Fruit fly (Drosophila melanogaster) whole organism, embryonic: ENCODE measurements around the gene CG13084.

Source experiments
- Ada2b ChIP-seq: fragments of 200-800 bp; sonication (Bioruptor generic); IDR thresholded peaks from 2 replicates; pipeline ENCODE4 v1.3.6; 2022; ENCODE audit warnings: missing biosample characterization, missing genetic modification characterization
- Bgb ChIP-seq: fragments of 200-800 bp; sonication (Bioruptor generic); IDR thresholded peaks from 2 replicates; pipeline ENCODE4 v1.3.6; 2022; ENCODE audit warnings: missing biosample characterization, missing genetic modification characterization; ENCODE audit not compliant: partially characterized antibody
- C15 ChIP-seq: fragments of 200-800 bp; sonication (Bioruptor generic); IDR thresholded peaks from 3 replicates; pipeline ENCODE4 v1.3.6; 2022; ENCODE audit warnings: missing biosample characterization, missing genetic modification characterization
- CG10147 ChIP-seq: fragments of 200-800 bp; sonication (Bioruptor generic); optimal IDR thresholded peaks from 2 replicates; lab custom pipeline; 2019; ENCODE audit warnings: missing biosample characterization, mild to moderate bottlenecking, missing genetic modification characterization, moderate library complexity
- CG10274 ChIP-seq: fragments of 200-800 bp; sonication (Bioruptor generic); optimal IDR thresholded peaks from 3 replicates; lab custom pipeline; 2017; ENCODE audit warnings: missing biosample characterization, mild to moderate bottlenecking, missing genetic modification characterization
- CG10321 ChIP-seq: fragments of 200-800 bp; sonication (Bioruptor generic); IDR thresholded peaks from 2 replicates; pipeline ENCODE4 v1.3.6; 2022; ENCODE audit warnings: missing biosample characterization, missing genetic modification characterization
- CG12659 ChIP-seq: fragments of 200-800 bp; sonication (Bioruptor generic); optimal IDR thresholded peaks from 3 replicates; lab custom pipeline; 2017; ENCODE audit warnings: mild to moderate bottlenecking, missing biosample characterization, missing genetic modification reagents, missing genetic modification characterization
- CG12744 ChIP-seq: fragments of 200-800 bp; sonication (Bioruptor generic); optimal IDR thresholded peaks from 2 replicates; lab custom pipeline; 2016; ENCODE audit warnings: missing biosample characterization, missing genetic modification characterization
- CG15601 ChIP-seq: fragments of 200-800 bp; sonication (Bioruptor generic); optimal IDR thresholded peaks from 3 replicates; lab custom pipeline; 2019; ENCODE audit warnings: missing biosample characterization, mild to moderate bottlenecking, missing genetic modification characterization, moderate library complexity
- CG17361 ChIP-seq: fragments of 200-800 bp; sonication (Bioruptor generic); IDR thresholded peaks from 3 replicates; pipeline ENCODE4 v1.3.6; 2022; ENCODE audit warnings: missing biosample characterization, missing genetic modification characterization
- CG2129 ChIP-seq: fragments of 200-800 bp; sonication (Bioruptor generic); IDR thresholded peaks from 2 replicates; pipeline ENCODE4 v1.3.6; 2022; ENCODE audit warnings: missing biosample characterization, missing genetic modification characterization; ENCODE audit not compliant: partially characterized antibody
- CG2199 ChIP-seq: fragments of 200-800 bp; sonication (Bioruptor generic); IDR thresholded peaks from 3 replicates; pipeline ENCODE4 v1.3.6; 2022; ENCODE audit warnings: missing biosample characterization, missing genetic modification characterization
- CG32532 ChIP-seq: fragments of 200-800 bp; sonication (Bioruptor generic); IDR thresholded peaks from 2 replicates; pipeline ENCODE4 v1.3.6; 2022; ENCODE audit warnings: missing biosample characterization, missing genetic modification characterization
- CG32767 ChIP-seq: fragments of 200-800 bp; sonication (Bioruptor generic); IDR thresholded peaks from 2 replicates; pipeline ENCODE4 v1.3.6; 2022; ENCODE audit warnings: missing biosample characterization, missing genetic modification characterization
- CG33213 ChIP-seq: fragments of 200-800 bp; sonication (Bioruptor generic); optimal IDR thresholded peaks from 3 replicates; lab custom pipeline; 2016; ENCODE audit warnings: missing biosample characterization, missing genetic modification characterization
- CG4730 ChIP-seq: fragments of 200-800 bp; sonication (Bioruptor generic); IDR thresholded peaks from 2 replicates; pipeline ENCODE4 v1.3.6; 2022; ENCODE audit warnings: missing biosample characterization, missing genetic modification characterization
- CG6765 ChIP-seq: fragments of 200-800 bp; sonication (Bioruptor generic); optimal IDR thresholded peaks from 3 replicates; lab custom pipeline; 2017; ENCODE audit warnings: missing biosample characterization, mild to moderate bottlenecking, missing genetic modification characterization
- CG8765 ChIP-seq: fragments of 200-800 bp; sonication (Bioruptor generic); IDR thresholded peaks from 2 replicates; pipeline ENCODE4 v1.3.6; 2022; ENCODE audit warnings: missing biosample characterization, missing genetic modification characterization
- D ChIP-seq, 2 experiments: fragments of 200-800 bp in 1 of 2; fragments of >200 bp in 1 of 2; sonication (Bioruptor generic) in 1 of 2; optimal IDR thresholded peaks; 2 replicates in 1 of 2; 3 replicates in 1 of 2; lab custom pipeline; 2017; ENCODE audit warnings: mild to moderate bottlenecking in 1 of 2, missing biosample characterization in 1 of 2, missing genetic modification characterization in 1 of 2, missing genetic modification reagents in 1 of 2
- Dbx ChIP-seq: fragments of 200-800 bp; sonication (Bioruptor generic); IDR thresholded peaks from 3 replicates; pipeline ENCODE4 v1.3.6; 2022; ENCODE audit warnings: missing biosample characterization, missing genetic modification characterization
- E2f2 ChIP-seq: fragments of 200-800 bp; sonication (Bioruptor generic); IDR thresholded peaks from 2 replicates; pipeline ENCODE4 v1.3.6; 2022; ENCODE audit warnings: missing biosample characterization, missing genetic modification characterization
- Fer2 ChIP-seq: fragments of 200-800 bp; sonication (Bioruptor generic); optimal IDR thresholded peaks from 2 replicates; lab custom pipeline; 2018; ENCODE audit warnings: missing biosample characterization, mild to moderate bottlenecking, missing genetic modification characterization, moderate library complexity
- Fer3 ChIP-seq: fragments of 200-800 bp; sonication (Bioruptor generic); optimal IDR thresholded peaks from 2 replicates; lab custom pipeline; 2018; ENCODE audit warnings: missing biosample characterization, mild to moderate bottlenecking, missing genetic modification characterization, moderate library complexity
- Hr3 ChIP-seq: fragments of 200-800 bp; sonication (Bioruptor generic); optimal IDR thresholded peaks from 3 replicates; lab custom pipeline; 2016; ENCODE audit warnings: missing biosample characterization, missing genetic modification characterization
- Lhr ChIP-seq: fragments of 200-800 bp; sonication (Bioruptor generic); optimal IDR thresholded peaks from 3 replicates; lab custom pipeline; 2017; ENCODE audit warnings: mild to moderate bottlenecking, missing biosample characterization, missing genetic modification reagents, missing genetic modification characterization
- Sin3A ChIP-seq: fragments of >200 bp; optimal IDR thresholded peaks from 2 replicates; lab custom pipeline; 2018
- Tbp ChIP-seq: fragments of >200 bp; optimal IDR thresholded peaks from 2 replicates; lab custom pipeline; 2018; ENCODE audit warnings: missing biosample characterization, missing genetic modification characterization
- Usf ChIP-seq: fragments of 200-800 bp; sonication (Bioruptor generic); optimal IDR thresholded peaks from 2 replicates; lab custom pipeline; 2017; ENCODE audit warnings: missing genotype, missing biosample characterization, missing genetic modification characterization
- Xbp1 ChIP-seq: fragments of 200-800 bp; sonication (Bioruptor generic); optimal IDR thresholded peaks from 3 replicates; lab custom pipeline; 2016; ENCODE audit warnings: missing biosample characterization, mild to moderate bottlenecking, missing genetic modification characterization
- az2 ChIP-seq: fragments of 200-800 bp; sonication (Bioruptor generic); optimal IDR thresholded peaks from 3 replicates; lab custom pipeline; 2016; ENCODE audit warnings: missing biosample characterization, missing genetic modification characterization
- chn ChIP-seq: fragments of 200-800 bp; sonication (Bioruptor generic); optimal IDR thresholded peaks from 2 replicates; lab custom pipeline; 2016; ENCODE audit warnings: missing biosample characterization, missing genetic modification characterization
- ewg ChIP-seq: fragments of 200-800 bp; sonication (Bioruptor generic); optimal IDR thresholded peaks from 3 replicates; lab custom pipeline; 2017; ENCODE audit warnings: mild to moderate bottlenecking, missing biosample characterization, missing genetic modification reagents, missing genetic modification characterization
- fd102C ChIP-seq: fragments of 200-800 bp; sonication (Bioruptor generic); optimal IDR thresholded peaks from 2 replicates; lab custom pipeline; 2018; ENCODE audit warnings: missing biosample characterization, mild to moderate bottlenecking, missing genetic modification characterization, moderate library complexity
- fd64A ChIP-seq: fragments of 200-800 bp; sonication (Bioruptor generic); optimal IDR thresholded peaks from 3 replicates; lab custom pipeline; 2018; ENCODE audit warnings: missing biosample characterization, mild to moderate bottlenecking, missing genetic modification characterization
- gce ChIP-seq: fragments of 200-800 bp; sonication (Bioruptor generic); IDR thresholded peaks from 3 replicates; pipeline ENCODE4 v1.3.6; 2022; ENCODE audit warnings: missing biosample characterization, missing genetic modification characterization
- gem ChIP-seq: fragments of 200-800 bp; sonication (Bioruptor generic); optimal IDR thresholded peaks from 2 replicates; lab custom pipeline; 2019; ENCODE audit warnings: missing biosample characterization, mild to moderate bottlenecking, missing genetic modification characterization, moderate library complexity
- gro ChIP-seq: fragments of 200-800 bp; sonication (Bioruptor generic); optimal IDR thresholded peaks from 2 replicates; lab custom pipeline; 2016; ENCODE audit warnings: missing biosample characterization, missing genetic modification characterization
- her ChIP-seq: fragments of 200-800 bp; sonication (Bioruptor generic); optimal IDR thresholded peaks from 2 replicates; lab custom pipeline; 2016; ENCODE audit warnings: missing biosample characterization, missing genetic modification characterization
- hkb ChIP-seq, 2 experiments: fragments of 200-800 bp in 1 of 2; fragments of >200 bp in 1 of 2; sonication (Bioruptor generic) in 1 of 2; IDR thresholded peaks in 1 of 2; optimal IDR thresholded peaks in 1 of 2; 2 replicates each; pipeline versions ENCODE4 v1.3.6 to Lab custom; 2017 to 2022; ENCODE audit warnings: missing biosample characterization in 1 of 2, missing genetic modification characterization in 1 of 2
- insv ChIP-seq, 2 experiments: fragments of 200-800 bp; sonication (Bioruptor generic); optimal IDR thresholded peaks; 3 replicates each; lab custom pipeline; 2016 to 2018; ENCODE audit warnings: missing biosample characterization in 2 of 2, missing genetic modification characterization in 2 of 2
- org-1 ChIP-seq: fragments of 200-800 bp; sonication (Bioruptor generic); optimal IDR thresholded peaks from 2 replicates; lab custom pipeline; 2017; ENCODE audit warnings: missing biosample characterization, missing genetic modification characterization
- otp ChIP-seq: fragments of 200-800 bp; sonication (Bioruptor generic); IDR thresholded peaks from 3 replicates; pipeline ENCODE4, ENCODE4 v1.3.6; 2022; ENCODE audit warnings: missing biosample characterization, missing genetic modification characterization
- peb ChIP-seq: fragments of 200-800 bp; sonication (Bioruptor generic); IDR thresholded peaks from 2 replicates; pipeline ENCODE4 v1.3.6; 2022; ENCODE audit warnings: missing biosample characterization, missing genetic modification characterization
- repo ChIP-seq: fragments of 200-800 bp; sonication (Bioruptor generic); optimal IDR thresholded peaks from 2 replicates; lab custom pipeline; 2016; ENCODE audit warnings: missing biosample characterization, missing genetic modification characterization
- schlank ChIP-seq: fragments of 200-800 bp; sonication (Bioruptor generic); optimal IDR thresholded peaks from 2 replicates; lab custom pipeline; 2018; ENCODE audit warnings: missing biosample characterization, mild to moderate bottlenecking, missing genetic modification characterization
- sens-2 ChIP-seq: fragments of 200-800 bp; sonication (Bioruptor generic); IDR thresholded peaks from 2 replicates; pipeline ENCODE4 v1.3.6; 2022; ENCODE audit warnings: missing biosample characterization, missing genetic modification characterization
- slbo ChIP-seq: fragments of 200-800 bp; sonication (Bioruptor generic); IDR thresholded peaks from 2 replicates; pipeline ENCODE4 v1.3.6; 2022; ENCODE audit warnings: missing biosample characterization, missing genetic modification characterization
- tx ChIP-seq: fragments of 200-800 bp; sonication (Bioruptor generic); optimal IDR thresholded peaks from 2 replicates; lab custom pipeline; 2016; ENCODE audit warnings: missing biosample characterization, missing genetic modification characterization
- wek ChIP-seq: fragments of 200-800 bp; sonication (Bioruptor generic); optimal IDR thresholded peaks from 3 replicates; lab custom pipeline; 2018; ENCODE audit warnings: missing biosample characterization, mild to moderate bottlenecking, missing genetic modification characterization, moderate library complexity
- wor ChIP-seq: fragments of 200-800 bp; sonication (Bioruptor generic); IDR thresholded peaks from 2 replicates; pipeline ENCODE4 v1.3.6; 2022; ENCODE audit warnings: missing biosample characterization, missing genetic modification characterization

CG13084 gene

DNA sequence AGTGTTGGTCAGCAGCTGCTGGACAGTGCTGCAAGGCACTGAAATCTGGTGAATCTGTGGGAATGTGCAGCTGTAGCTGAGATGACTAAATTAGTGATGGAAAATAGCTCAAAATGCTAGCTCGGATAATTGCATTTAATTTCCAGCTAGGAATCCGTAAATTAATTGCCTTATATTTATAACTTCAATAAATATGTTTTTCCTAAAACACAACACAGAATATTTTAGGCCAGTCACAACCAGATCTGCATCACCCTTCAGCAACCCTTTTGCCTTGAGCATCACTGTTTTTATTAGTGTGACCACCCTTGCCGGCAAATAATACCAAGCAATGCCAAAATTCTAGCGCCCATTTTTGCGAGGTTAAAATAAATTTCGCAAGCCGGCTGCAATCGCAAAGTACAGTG is 40.0 kb upstream of the CG13084 start, which contains the start of gene Hs2st (continued):
- peak; percentile 92 for TF ChIP-seq CG12744 (GFP tag; lab: Kevin White, UChicago)
- TF ChIP-seq gem (tag; lab: Kevin White, UChicago): peak; percentile 94
- TF ChIP-seq fd64A: peak; percentile 3
- TF ChIP-seq CG10321 (GFP tag; lab: Robert Waterston, UW): peak; percentile 57; the same call in 1 of the 2 replicates
- TF ChIP-seq chn (GFP tag; lab: Kevin White, UChicago): peak; percentile 95
- peak; percentile 96 for TF ChIP-seq tx (GFP tag; lab: Kevin White, UChicago)
- peak; percentile 98 for TF ChIP-seq slbo (GFP tag; lab: Robert Waterston, UW)
- peak; percentile 85 for TF ChIP-seq Fer2 (tag; lab: Kevin White, UChicago)
- peak; percentile 89 for TF ChIP-seq repo (GFP tag; lab: Kevin White, UChicago)
- peak; percentile 96 for TF ChIP-seq Xbp1
- peak; percentile 90 for TF ChIP-seq CG4730
- peak; percentile 83; the same call in 2 of the 3 replicates for TF ChIP-seq C15 (GFP tag; lab: Robert Waterston, UW)
- TF ChIP-seq az2 (GFP tag; lab: Kevin White, UChicago): peak; percentile 94
- TF ChIP-seq CG10274: peak; percentile 66
- TF ChIP-seq CG10147 (GFP tag; lab: Kevin White, UChicago): peak; percentile 91
- peak; percentile 95 for TF ChIP-seq CG17361
- peak; percentile 90 for TF ChIP-seq Ada2b
- TF ChIP-seq insv (GFP tag; optimal IDR thresholded peaks at IDR 0.05; lab: Kevin White, UChicago): peak in 1 of 2 experiments; percentile 75
- TF ChIP-seq Sin3A (lab: Kevin White, UChicago): peak; percentile 98
- peak; percentile 89 for TF ChIP-seq wor (GFP tag; lab: Robert Waterston, UW)
- peak; percentile 95 for TF ChIP-seq CG12659 (GFP tag; lab: Kevin White, UChicago)
- TF ChIP-seq Hr3: peak; percentile 97
- peak; percentile 79; the same call in 2 of the 3 replicates for TF ChIP-seq otp (GFP tag; lab: Robert Waterston, UW)
- peak; percentile 78 for TF ChIP-seq schlank
- TF ChIP-seq gce (GFP tag; lab: Robert Waterston, UW): peak; percentile 57; the same call in 1 of the 3 replicates
- TF ChIP-seq Usf: peak; percentile 90
- peak; percentile 86 for TF ChIP-seq her (GFP tag; lab: Kevin White, UChicago)
- peak; percentile 88 for TF ChIP-seq CG15601 (tag; lab: Kevin White, UChicago)
- TF ChIP-seq sens-2 (GFP tag; lab: Robert Waterston, UW): peak; percentile 76
- peak; percentile 96 for TF ChIP-seq Dbx (GFP tag; lab: Robert Waterston, UW)
- 0 out of 2 replicates have a peak, but pooled peaks have one; percentile 17 for TF ChIP-seq Bgb (GFP tag; lab: Robert Waterston, UW)
- peak; percentile 46 for TF ChIP-seq wek (GFP tag; lab: Kevin White, UChicago)
- peak; percentile 91 for TF ChIP-seq CG8765 (GFP tag; lab: Robert Waterston, UW)
- TF ChIP-seq CG2199: peak; percentile 79; the same call in 1 of the 3 replicates
- TF ChIP-seq E2f2 (GFP tag; lab: Robert Waterston, UW): peak; percentile 79
- peak; percentile 88 for TF ChIP-seq Fer3 (tag; lab: Kevin White, UChicago)
- TF ChIP-seq Lhr (GFP tag; lab: Kevin White, UChicago): peak; percentile 92
- no peak for TF ChIP-seq CG2129 (GFP tag; lab: Robert Waterston, UW)
- TF ChIP-seq peb (GFP tag; lab: Robert Waterston, UW): peak; percentile 86
- TF ChIP-seq hkb (optimal IDR thresholded peaks at IDR 0.05; lab: Kevin White, UChicago): peak; percentile 97
- TF ChIP-seq hkb (GFP tag; IDR thresholded peaks at IDR 0.05; lab: Robert Waterston, UW): peak; percentile 82
- TF ChIP-seq CG32767: peak; percentile 83
- peak; percentile 79 for TF ChIP-seq org-1 (GFP tag; lab: Kevin White, UChicago)
- no peak for TF ChIP-seq D (optimal IDR thresholded peaks at IDR 0.05; lab: Kevin White, UChicago)
- peak; percentile 83 for TF ChIP-seq D (GFP tag; optimal IDR thresholded peaks at IDR 0.05; lab: Kevin White, UChicago)
- TF ChIP-seq CG6765 (GFP tag; lab: Kevin White, UChicago): peak; percentile 71
- TF ChIP-seq CG33213 (GFP tag; lab: Kevin White, UChicago): peak; percentile 93
- peak; percentile 27 for TF ChIP-seq fd102C (GFP tag; lab: Kevin White, UChicago)
- TF ChIP-seq CG32532 (GFP tag; lab: Robert Waterston, UW): peak; percentile 95
- peak; percentile 65 for TF ChIP-seq Tbp
- TF ChIP-seq ewg (GFP tag; lab: Kevin White, UChicago): peak; percentile 82
- TF ChIP-seq gro (GFP tag; lab: Kevin White, UChicago): peak; percentile 96
